Fruit fly (Drosophila melanogaster) whole organism, wandering third instar larva: Measurements from ENCODE around the gene CG8209.

Experiments used
- Abd-B ChIP-seq: fragments of >200 bp; optimal IDR thresholded peaks from 2 replicates; lab custom pipeline; 2017; ENCODE audit warnings: missing biosample characterization, missing genetic modification characterization
- CG32264 ChIP-seq: fragments of 200-800 bp; sonication (Bioruptor generic); optimal IDR thresholded peaks from 2 replicates; lab custom pipeline; 2016; ENCODE audit warnings: missing biosample characterization, missing genetic modification characterization
- CG9705 ChIP-seq: fragments of 200-800 bp; sonication (Bioruptor generic); optimal IDR thresholded peaks from 2 replicates; lab custom pipeline; 2018; ENCODE audit warnings: missing biosample characterization, mild to moderate bottlenecking, missing genetic modification characterization
- CrebA ChIP-seq: fragments of 200-800 bp; sonication (Bioruptor generic); optimal IDR thresholded peaks from 2 replicates; lab custom pipeline; 2016; ENCODE audit warnings: missing biosample characterization, mild to moderate bottlenecking, missing genetic modification characterization, borderline replicate concordance
- Dfd ChIP-seq: fragments of >200 bp; optimal IDR thresholded peaks from 2 replicates; lab custom pipeline; 2017; ENCODE audit warnings: missing biosample characterization, missing genetic modification characterization
- Myc ChIP-seq: fragments of >200 bp; optimal IDR thresholded peaks from 2 replicates; lab custom pipeline; 2017
- br ChIP-seq: fragments of 200-800 bp; sonication (Bioruptor generic); optimal IDR thresholded peaks from 2 replicates; lab custom pipeline; 2016; ENCODE audit warnings: missing biosample characterization, missing genetic modification characterization
- ey ChIP-seq: fragments of 200-800 bp; sonication (Bioruptor generic); optimal IDR thresholded peaks from 2 replicates; lab custom pipeline; 2016; ENCODE audit warnings: missing biosample characterization, missing genetic modification characterization
- fru ChIP-seq: fragments of 200-800 bp; sonication (Bioruptor generic); optimal IDR thresholded peaks from 3 replicates; lab custom pipeline; 2016; ENCODE audit warnings: missing biosample characterization, mild to moderate bottlenecking, missing genetic modification characterization
- h ChIP-seq: fragments of 200-800 bp; sonication (Bioruptor generic); optimal IDR thresholded peaks from 3 replicates; lab custom pipeline; 2016; ENCODE audit warnings: missing biosample characterization, mild to moderate bottlenecking, missing genetic modification characterization
- pan ChIP-seq: fragments of >200 bp; optimal IDR thresholded peaks from 2 replicates; lab custom pipeline; 2017
- psq ChIP-seq: fragments of 200-800 bp; sonication (Bioruptor generic); optimal IDR thresholded peaks from 3 replicates; lab custom pipeline; 2017; ENCODE audit warnings: missing biosample characterization, mild to moderate bottlenecking, missing genetic modification characterization, moderate library complexity
- sage ChIP-seq: fragments of 200-800 bp; sonication (Bioruptor generic); optimal IDR thresholded peaks from 2 replicates; lab custom pipeline; 2016; ENCODE audit warnings: missing biosample characterization, mild to moderate bottlenecking, missing genetic modification characterization
- usp ChIP-seq: fragments of >200 bp; optimal IDR thresholded peaks from 2 replicates; lab custom pipeline; 2017; ENCODE audit warnings: missing biosample characterization, missing genetic modification characterization

dm6 chr3L:7934200-7934599, 42.0 kb upstream of the CG8209 start:
- TF ChIP-seq Abd-B (GFP tag; lab: Kevin White, UChicago) (no peak), Dfd (no peak), sage (GFP tag; lab: Kevin White, UChicago) (no peak), CrebA (no peak), Myc (lab: Kevin White, UChicago) (no peak), psq (GFP tag; lab: Kevin White, UChicago) (no peak), CG9705 (GFP tag; lab: Kevin White, UChicago) (no peak), br (no peak), ey (no peak), h (no peak), CG32264 (GFP tag; lab: Kevin White, UChicago) (no peak), fru (GFP tag; lab: Kevin White, UChicago) (no peak), pan (lab: Kevin White, UChicago) (no peak), usp (GFP tag; lab: Kevin White, UChicago) (no peak)
